Fruit fly (Drosophila melanogaster): Measurements from ENCODE around the gene brwl.

Gene brwl

dm6 chr2L:9598390-9598789 is 29.7 kb downstream of the brwl start (continued):
- TF ChIP-seq CG14965 (GFP tag; optimal IDR thresholded peaks at IDR 0.05; ENCODE audit: borderline replicate concordance), result no peak
- no peak for TF ChIP-seq CG42726 (GFP tag; IDR thresholded peaks at IDR 0.05; ENCODE audit: partially characterized antibody)
- peak; percentile 52; the same call in 1 of the 2 replicates for TF ChIP-seq CG6272 (GFP tag; IDR thresholded peaks at IDR 0.05)
- peak; percentile 66 for TF ChIP-seq dmrt99B (tag; optimal IDR thresholded peaks at IDR 0.05)
- peak; percentile 35 for TF ChIP-seq CG8290 (GFP tag; optimal IDR thresholded peaks at IDR 0.05)
- TF ChIP-seq CG8290 (tag; optimal IDR thresholded peaks at IDR 0.05), result peak in 1 of 2 experiments; percentile 20
- no peak for TF ChIP-seq Poxn (GFP tag; IDR thresholded peaks at IDR 0.05)
- peak; percentile 66 for TF ChIP-seq Ptx1 (GFP tag; IDR thresholded peaks at IDR 0.05)
- peak; percentile 59; the same call in 2 of the 3 replicates for TF ChIP-seq CG14050 (GFP tag; IDR thresholded peaks at IDR 0.05)
- TF ChIP-seq Mes4 (GFP tag; optimal IDR thresholded peaks at IDR 0.05), result no peak
- TF ChIP-seq CG14710 (tag; optimal IDR thresholded peaks at IDR 0.05), result peak; percentile 78
- no peak for TF ChIP-seq cato (GFP tag; optimal IDR thresholded peaks at IDR 0.05; ENCODE audit: borderline replicate concordance)
- TF ChIP-seq aop (GFP tag; IDR thresholded peaks at IDR 0.05), result no peak
- TF ChIP-seq Fer1 (GFP tag; optimal IDR thresholded peaks at IDR 0.05), result no peak
- peak; percentile 6 for TF ChIP-seq CG10654 (GFP tag; optimal IDR thresholded peaks at IDR 0.05)
- TF ChIP-seq stwl (tag; optimal IDR thresholded peaks at IDR 0.05), result no peak
- TF ChIP-seq NK7.1 (GFP tag; optimal IDR thresholded peaks at IDR 0.05), result no peak
- no peak for TF ChIP-seq kay (GFP tag; optimal IDR thresholded peaks at IDR 0.05)
- TF ChIP-seq Nf-YB (GFP tag; optimal IDR thresholded peaks at IDR 0.05), result peak; percentile 22
- TF ChIP-seq GATAe (GFP tag; conservative IDR thresholded peaks at IDR 0.05), result no peak
- peak; percentile 71 for TF ChIP-seq CG4820 (GFP tag; optimal IDR thresholded peaks at IDR 0.05)
- TF ChIP-seq CG3065 (GFP tag; optimal IDR thresholded peaks at IDR 0.05), result no peak
- TF ChIP-seq tin (GFP tag; optimal IDR thresholded peaks at IDR 0.05), result peak; percentile 60
- no peak for TF ChIP-seq Dfd (GFP tag; optimal IDR thresholded peaks at IDR 0.05)
- TF ChIP-seq CG2199 (GFP tag; IDR thresholded peaks at IDR 0.05), result peak; percentile 79; the same call in 1 of the 3 replicates
- no peak for TF ChIP-seq pzg (GFP tag; optimal IDR thresholded peaks at IDR 0.05)
- no peak for TF ChIP-seq C15 (GFP tag; IDR thresholded peaks at IDR 0.05)
- TF ChIP-seq Gsc (GFP tag; IDR thresholded peaks at IDR 0.05), result peak; percentile 56
- TF ChIP-seq sob (GFP tag; IDR thresholded peaks at IDR 0.05), result peak; percentile 73; the same call in 1 of the 2 replicates
- peak; percentile 82 for TF ChIP-seq lmd (GFP tag; IDR thresholded peaks at IDR 0.05)
- TF ChIP-seq CG6254 (GFP tag; optimal IDR thresholded peaks at IDR 0.05), result peak; percentile 70
- TF ChIP-seq hb (GFP tag; IDR thresholded peaks at IDR 0.05; ENCODE audit: partially characterized antibody), result no peak
- peak; percentile 51; the same call in 1 of the 2 replicates for TF ChIP-seq CG1024 (GFP tag; IDR thresholded peaks at IDR 0.05)
- TF ChIP-seq Dad (GFP tag; optimal IDR thresholded peaks at IDR 0.05), result no peak
- TF ChIP-seq inv (GFP tag; IDR thresholded peaks at IDR 0.05; ENCODE audit: partially characterized antibody), result no peak
- TF ChIP-seq CG16813 (GFP tag; IDR thresholded peaks at IDR 0.05; ENCODE audit: partially characterized antibody), result no peak
- TF ChIP-seq CG7271 (tag; optimal IDR thresholded peaks at IDR 0.05), result peak; percentile 5
- peak; percentile 61; the same call in 1 of the 2 replicates for TF ChIP-seq esg (GFP tag; conservative IDR thresholded peaks at IDR 0.05)
- TF ChIP-seq so (GFP tag; IDR thresholded peaks at IDR 0.05), result peak; percentile 61; the same call in 1 of the 3 replicates
- TF ChIP-seq lbe (GFP tag; optimal IDR thresholded peaks at IDR 0.05), result no peak
- TF ChIP-seq pan (optimal IDR thresholded peaks at IDR 0.05), result no peak
- TF ChIP-seq pan (GFP tag; optimal IDR thresholded peaks at IDR 0.05 in 1 of 2, IDR thresholded peaks at IDR 0.05 in 1 of 2), result peak in 1 of 2 experiments; percentile 75
- TF ChIP-seq knrl (GFP tag; IDR thresholded peaks at IDR 0.05; ENCODE audit: partially characterized antibody), result no peak
- peak; percentile 31 for TF ChIP-seq Lhr (GFP tag; optimal IDR thresholded peaks at IDR 0.05)
- no peak for TF ChIP-seq CG7928 (GFP tag; optimal IDR thresholded peaks at IDR 0.05)
- no peak for TF ChIP-seq Camta (GFP tag; optimal IDR thresholded peaks at IDR 0.05)
- no peak for TF ChIP-seq CG11085 (GFP tag; IDR thresholded peaks at IDR 0.05)
- TF ChIP-seq D19A (tag; optimal IDR thresholded peaks at IDR 0.05), result peak; percentile 59
- peak; percentile 32 for TF ChIP-seq odd (GFP tag; optimal IDR thresholded peaks at IDR 0.05)
- peak; percentile 73 for TF ChIP-seq CG2202 (tag; optimal IDR thresholded peaks at IDR 0.05)
- peak; percentile 80 for TF ChIP-seq sisA (GFP tag; IDR thresholded peaks at IDR 0.05)
